Worm (Caenorhabditis elegans) whole organism, young adult: ENCODE results near the gene srbc-23.
"Not testable (repeated sequence)": the region's sequence is repeated elsewhere in the genome, so short reads cannot be mapped to it uniquely, and the experiment has no call there.

ENCODE experiments used
- ceh-58 ChIP-seq: fragments of 200-800 bp; sonication (Bioruptor generic); IDR thresholded peaks from 2 replicates; pipeline ENCODE4 v1.3.6; 2022; ENCODE audit warnings: missing genetic modification characterization, missing compliant biosample characterization
- hmg-1.2 ChIP-seq: fragments of 200-800 bp; sonication (Bioruptor generic); IDR thresholded peaks from 2 replicates; pipeline ENCODE4 v1.3.6; 2022; ENCODE audit warnings: missing genetic modification reagents, missing genetic modification characterization, missing compliant biosample characterization
- pha-4 ChIP-seq: fragments of 150-350 bp; sonication (generic microtip); optimal IDR thresholded peaks from 2 replicates; lab custom pipeline; 2014; ENCODE audit warnings: missing biosample characterization, missing genetic modification reagents, missing genetic modification characterization

DNA sequence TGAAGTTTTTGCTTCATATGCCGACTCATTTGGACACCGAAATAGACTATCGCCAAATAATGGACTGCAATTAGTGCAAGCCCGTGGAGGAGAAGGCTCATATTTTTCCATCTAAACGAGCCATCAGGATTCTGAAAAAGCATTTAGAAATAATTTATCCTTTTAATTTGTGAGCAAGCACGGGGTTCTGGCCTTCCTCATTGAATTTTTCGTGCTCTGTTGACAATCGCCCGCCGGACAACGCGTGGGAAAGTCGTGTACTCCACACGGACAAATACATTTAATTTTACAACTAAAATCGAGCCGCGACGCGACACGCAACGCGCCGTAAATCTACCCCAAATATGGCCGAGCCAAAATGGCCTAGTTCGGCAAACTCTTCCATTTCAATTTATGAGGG lies 9.0 kb upstream of the srbc-23 start, which contains the start of gene F22F7.12:
- TF ChIP-seq ceh-58 (GFP tag; lab: Robert Waterston, UW); hmg-1.2; pha-4 (tag; lab: Kevin White, UChicago): not testable (repeated sequence)
